Fruit fly (Drosophila melanogaster): ENCODE results near the gene CG43049.

DNA sequence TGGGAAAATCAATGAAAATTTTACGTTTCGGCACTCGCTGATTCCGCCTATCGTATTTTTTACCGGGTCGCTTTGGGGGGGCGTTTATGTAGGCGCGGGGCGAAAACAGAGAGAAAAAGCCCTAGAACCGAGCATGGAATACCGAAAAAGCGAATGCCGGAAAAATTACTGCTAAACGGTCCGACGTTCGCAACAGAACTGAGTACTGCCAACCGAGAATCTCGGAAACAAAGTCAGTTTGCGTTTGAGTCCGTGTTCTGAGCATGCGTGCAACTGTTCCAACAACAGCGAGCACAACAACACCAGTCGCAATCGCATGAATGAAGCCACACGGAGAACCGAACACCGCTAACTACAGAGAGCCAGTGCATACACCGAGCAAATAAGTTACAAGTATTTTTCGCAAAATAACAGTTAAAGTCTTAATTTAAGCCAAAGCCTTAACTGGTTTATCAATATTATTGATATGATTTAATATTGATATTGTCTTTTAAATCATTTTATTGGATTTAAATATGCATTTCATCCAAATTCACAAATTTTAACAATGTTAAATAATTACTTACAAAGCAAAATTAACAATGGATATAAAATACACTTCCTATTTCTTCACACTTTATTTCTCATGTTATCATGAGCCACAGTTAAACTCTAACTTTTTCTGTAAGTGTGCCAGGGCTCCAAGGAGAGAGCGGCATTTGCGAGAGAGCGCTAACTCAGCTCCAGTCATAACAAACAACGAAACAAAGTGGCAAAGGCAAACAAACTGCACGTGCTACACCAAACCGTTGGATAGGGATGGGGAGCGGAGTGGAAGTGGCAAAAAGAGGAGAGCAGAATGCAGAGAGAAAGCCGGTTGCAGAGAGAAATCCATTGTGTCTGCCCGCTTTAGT lies 34.4 kb upstream of the CG43049 start, which contains the start of gene CG3961:
- no peak for TF ChIP-seq CG8478 (optimal IDR thresholded peaks at IDR 0.05)
- TF ChIP-seq CTCF (optimal IDR thresholded peaks at IDR 0.05): no peak
